Worm (Caenorhabditis elegans) whole organism, mixed stage, embryonic: ENCODE data around the gene hsp-16.2.

Experiments
- bed-3 ChIP-seq: fragments of 200-800 bp; sonication (Bioruptor generic); optimal IDR thresholded peaks from 3 replicates; lab custom pipeline; 2018; ENCODE audit warnings: mild to moderate bottlenecking, missing genetic modification characterization, moderate library complexity, missing compliant biosample characterization
- ceh-83 ChIP-seq: fragments of 200-800 bp; sonication (Bioruptor generic); optimal IDR thresholded peaks from 2 replicates; lab custom pipeline; 2018; ENCODE audit warnings: mild to moderate bottlenecking, missing genetic modification characterization, missing compliant biosample characterization
- ces-1 ChIP-seq: fragments of 150-350 bp; optimal IDR thresholded peaks from 2 replicates; lab custom pipeline; 2014; ENCODE audit warnings: missing biosample characterization, missing genetic modification reagents, missing genetic modification characterization
- elt-1 ChIP-seq: sonication (generic microtip); optimal IDR thresholded peaks from 2 replicates; lab custom pipeline; 2017; ENCODE audit warnings: missing genetic modification characterization, mild to moderate bottlenecking, missing compliant biosample characterization, antibody characterized with exemption, moderate library complexity, borderline replicate concordance; ENCODE audit not compliant: insufficient read depth
- lin-13 ChIP-seq: fragments of 150-350 bp; optimal IDR thresholded peaks from 2 replicates; lab custom pipeline; 2014; ENCODE audit warnings: missing biosample characterization, missing genetic modification characterization
- lsy-2 ChIP-seq: fragments of 150-350 bp; optimal IDR thresholded peaks from 2 replicates; lab custom pipeline; 2014; ENCODE audit warnings: missing biosample characterization, missing genetic modification characterization
- nhr-12 ChIP-seq: fragments of 150-350 bp; optimal IDR thresholded peaks from 2 replicates; lab custom pipeline; 2014; ENCODE audit warnings: missing biosample characterization, missing genetic modification characterization
- nhr-237 ChIP-seq: fragments of 150-350 bp; optimal IDR thresholded peaks from 2 replicates; lab custom pipeline; 2014; ENCODE audit warnings: missing biosample characterization, missing genetic modification characterization
- nhr-76 ChIP-seq: sonication (generic microtip); optimal IDR thresholded peaks from 2 replicates; lab custom pipeline; 2017; ENCODE audit warnings: missing biosample characterization, missing genetic modification characterization
- snpc-4 ChIP-seq: fragments of 150-350 bp; optimal IDR thresholded peaks from 2 replicates; lab custom pipeline; 2014; ENCODE audit warnings: missing biosample characterization, missing genetic modification characterization
- sptf-1 ChIP-seq: sonication (generic microtip); optimal IDR thresholded peaks from 2 replicates; lab custom pipeline; 2017; ENCODE audit warnings: mild to moderate bottlenecking, missing genetic modification characterization, moderate library complexity, missing compliant biosample characterization
- unc-62 ChIP-seq: fragments of 150-350 bp; optimal IDR thresholded peaks from 2 replicates; lab custom pipeline; 2014; ENCODE audit warnings: missing biosample characterization, missing genetic modification reagents, missing genetic modification characterization
- zip-8 ChIP-seq: fragments of 150-350 bp; optimal IDR thresholded peaks from 2 replicates; lab custom pipeline; 2014; ENCODE audit warnings: missing biosample characterization, missing genetic modification characterization
- ztf-11 ChIP-seq: fragments of 150-350 bp; optimal IDR thresholded peaks from 2 replicates; lab custom pipeline; 2014; ENCODE audit warnings: missing biosample characterization, missing genetic modification characterization

- TF ChIP-seq lin-13 (peak; percentile 84), ceh-83 (GFP tag; lab: Kevin White, UChicago) (no peak), nhr-237 (tag; lab: Kevin White, UChicago) (no peak), unc-62 (GFP tag; lab: Kevin White, UChicago) (no peak), sptf-1 (tag; lab: Kevin White, UChicago) (no peak), zip-8 (tag; lab: Kevin White, UChicago) (no peak), bed-3 (no peak), ztf-11 (tag; lab: Kevin White, UChicago) (no peak), lsy-2 (tag; lab: Kevin White, UChicago) (no peak), nhr-12 (tag; lab: Kevin White, UChicago) (no peak), ces-1 (peak; percentile 30), snpc-4 (tag; lab: Kevin White, UChicago) (no peak), nhr-76 (no peak), elt-1 (tag; lab: Kevin White, UChicago) (no peak)
These were observed at the start of gene hsp-16.2, which contains the start of gene hsp-16.41 for ce11 chrV:1804645-1805559.
